Fruit fly (Drosophila melanogaster) whole organism, embryonic: ENCODE measurements around the gene CG5050.

Experiments used
- B-H1 ChIP-seq: fragments of 200-800 bp; sonication (Bioruptor generic); IDR thresholded peaks from 3 replicates; pipeline ENCODE4 v1.3.6; 2022; ENCODE audit warnings: missing biosample characterization, missing genetic modification characterization
- CG11085 ChIP-seq: fragments of 200-800 bp; sonication (Bioruptor generic); IDR thresholded peaks from 2 replicates; pipeline ENCODE4 v1.3.6; 2022; ENCODE audit warnings: missing biosample characterization, missing genetic modification characterization
- CG11247 ChIP-seq: fragments of 200-800 bp; sonication (Bioruptor generic); IDR thresholded peaks from 2 replicates; pipeline ENCODE4 v1.3.6; 2022; ENCODE audit warnings: missing biosample characterization, missing genetic modification characterization
- CG11398 ChIP-seq: fragments of 200-800 bp; sonication (Bioruptor generic); optimal IDR thresholded peaks from 2 replicates; lab custom pipeline; 2016; ENCODE audit warnings: missing biosample characterization, missing genetic modification characterization
- CG11560 ChIP-seq: fragments of 200-800 bp; sonication (Bioruptor generic); IDR thresholded peaks from 3 replicates; pipeline ENCODE4 v1.3.6; 2022; ENCODE audit warnings: missing biosample characterization, missing genetic modification characterization
- CG11695 ChIP-seq: fragments of 200-800 bp; sonication (Bioruptor generic); IDR thresholded peaks from 3 replicates; pipeline ENCODE4 v1.3.6; 2022; ENCODE audit warnings: missing biosample characterization, missing genetic modification characterization
- CG12104 ChIP-seq: fragments of 200-800 bp; sonication (Bioruptor generic); optimal IDR thresholded peaks from 3 replicates; lab custom pipeline; 2016; ENCODE audit warnings: missing biosample characterization, missing genetic modification characterization
- CG12236 ChIP-seq: fragments of 200-800 bp; sonication (Bioruptor generic); optimal IDR thresholded peaks from 2 replicates; lab custom pipeline; 2016; ENCODE audit warnings: missing biosample characterization, missing genetic modification characterization
- CG1647 ChIP-seq: fragments of 200-800 bp; sonication (Bioruptor generic); optimal IDR thresholded peaks from 3 replicates; lab custom pipeline; 2016; ENCODE audit warnings: missing biosample characterization, missing genetic modification characterization
- CG17568 ChIP-seq: fragments of 200-800 bp; sonication (Bioruptor generic); optimal IDR thresholded peaks from 2 replicates; lab custom pipeline; 2018; ENCODE audit warnings: missing biosample characterization, mild to moderate bottlenecking, missing genetic modification characterization, moderate library complexity
- CG2129 ChIP-seq: fragments of 200-800 bp; sonication (Bioruptor generic); IDR thresholded peaks from 2 replicates; pipeline ENCODE4 v1.3.6; 2022; ENCODE audit warnings: missing biosample characterization, missing genetic modification characterization; ENCODE audit not compliant: partially characterized antibody
- CG3065 ChIP-seq: fragments of 200-800 bp; sonication (Bioruptor generic); optimal IDR thresholded peaks from 2 replicates; lab custom pipeline; 2016; ENCODE audit warnings: missing biosample characterization, missing genetic modification characterization
- CG31224 ChIP-seq: fragments of 200-800 bp; sonication (Bioruptor generic); IDR thresholded peaks from 2 replicates; pipeline ENCODE4 v1.3.6; 2022; ENCODE audit warnings: missing biosample characterization, missing genetic modification characterization
- CG32532 ChIP-seq: fragments of 200-800 bp; sonication (Bioruptor generic); IDR thresholded peaks from 2 replicates; pipeline ENCODE4 v1.3.6; 2022; ENCODE audit warnings: missing biosample characterization, missing genetic modification characterization
- CG34224 ChIP-seq: fragments of 200-800 bp; sonication (Bioruptor generic); IDR thresholded peaks from 3 replicates; pipeline ENCODE4 v1.3.6; 2022; ENCODE audit warnings: missing biosample characterization, missing genetic modification characterization; ENCODE audit not compliant: partially characterized antibody
- CG34422 ChIP-seq: fragments of 200-800 bp; sonication (Bioruptor generic); IDR thresholded peaks from 3 replicates; pipeline ENCODE4 v1.3.6; 2022; ENCODE audit warnings: missing biosample characterization, missing genetic modification characterization
- CG5245 ChIP-seq: fragments of 200-800 bp; sonication (Bioruptor generic); optimal IDR thresholded peaks from 3 replicates; lab custom pipeline; 2016; ENCODE audit warnings: missing biosample characterization, missing genetic modification characterization
- CG7786 ChIP-seq: fragments of 200-800 bp; sonication (Bioruptor generic); optimal IDR thresholded peaks from 2 replicates; lab custom pipeline; 2016; ENCODE audit warnings: missing biosample characterization, missing genetic modification characterization
- CG8478 ChIP-seq: fragments of >200 bp; optimal IDR thresholded peaks from 2 replicates; lab custom pipeline; 2018
- Dad ChIP-seq: fragments of 200-800 bp; sonication (Bioruptor generic); optimal IDR thresholded peaks from 3 replicates; lab custom pipeline; 2016; ENCODE audit warnings: missing biosample characterization, missing genetic modification characterization
- Fer1 ChIP-seq: fragments of 200-800 bp; sonication (Bioruptor generic); optimal IDR thresholded peaks from 2 replicates; lab custom pipeline; 2017; ENCODE audit warnings: missing biosample characterization, mild to moderate bottlenecking, missing genetic modification characterization
- H2.0 ChIP-seq: fragments of 200-800 bp; sonication (Bioruptor generic); IDR thresholded peaks from 2 replicates; pipeline ENCODE4 v1.3.6; 2022; ENCODE audit warnings: missing biosample characterization, missing genetic modification characterization
- HLHmδ ChIP-seq: fragments of 200-800 bp; sonication (Bioruptor generic); optimal IDR thresholded peaks from 2 replicates; lab custom pipeline; 2018; ENCODE audit warnings: missing biosample characterization, mild to moderate bottlenecking, missing genetic modification characterization, moderate library complexity
- Hmx ChIP-seq: fragments of 200-800 bp; sonication (Bioruptor generic); optimal IDR thresholded peaks from 2 replicates; lab custom pipeline; 2016; ENCODE audit warnings: missing biosample characterization, missing genetic modification characterization
- MBD-R2 ChIP-seq: fragments of 200-800 bp; sonication (Bioruptor generic); IDR thresholded peaks from 2 replicates; pipeline ENCODE4 v1.3.6; 2022; ENCODE audit warnings: missing biosample characterization, missing genetic modification characterization
- Optix ChIP-seq: fragments of 200-800 bp; sonication (Bioruptor generic); IDR thresholded peaks from 3 replicates; pipeline ENCODE4 v1.3.6; 2022; ENCODE audit warnings: missing biosample characterization, missing genetic modification characterization
- Vsx1 ChIP-seq: fragments of 200-800 bp; sonication (Bioruptor generic); optimal IDR thresholded peaks from 2 replicates; lab custom pipeline; 2017; ENCODE audit warnings: missing biosample characterization, mild to moderate bottlenecking, missing genetic modification characterization, missing genetic modification reagents
- ac ChIP-seq: fragments of 200-800 bp; sonication (Bioruptor generic); optimal IDR thresholded peaks from 3 replicates; lab custom pipeline; 2017; ENCODE audit warnings: missing biosample characterization, mild to moderate bottlenecking, missing genetic modification characterization
- chn ChIP-seq: fragments of 200-800 bp; sonication (Bioruptor generic); optimal IDR thresholded peaks from 2 replicates; lab custom pipeline; 2016; ENCODE audit warnings: missing biosample characterization, missing genetic modification characterization
- disco-r ChIP-seq: fragments of 200-800 bp; sonication (Bioruptor generic); optimal IDR thresholded peaks from 2 replicates; lab custom pipeline; 2016; ENCODE audit warnings: missing biosample characterization, missing genetic modification characterization
- dmrt99B ChIP-seq: fragments of 200-800 bp; sonication (Bioruptor generic); optimal IDR thresholded peaks from 2 replicates; lab custom pipeline; 2018; ENCODE audit warnings: missing biosample characterization, mild to moderate bottlenecking, missing genetic modification characterization, moderate library complexity
- dysf ChIP-seq: fragments of 200-800 bp; sonication (Bioruptor generic); IDR thresholded peaks from 3 replicates; pipeline ENCODE4 v1.3.6; 2022; ENCODE audit warnings: missing biosample characterization, missing genetic modification characterization
- fd3F ChIP-seq: fragments of 200-800 bp; sonication (Bioruptor generic); optimal IDR thresholded peaks from 2 replicates; lab custom pipeline; 2018; ENCODE audit warnings: missing biosample characterization, mild to moderate bottlenecking, missing genetic modification characterization, moderate library complexity
- gcm ChIP-seq: fragments of 200-800 bp; sonication (Bioruptor generic); optimal IDR thresholded peaks from 2 replicates; lab custom pipeline; 2019; ENCODE audit warnings: missing biosample characterization, mild to moderate bottlenecking, missing genetic modification characterization, moderate library complexity
- gsb-n ChIP-seq: fragments of 200-800 bp; sonication (Bioruptor generic); optimal IDR thresholded peaks from 3 replicates; lab custom pipeline; 2018; ENCODE audit warnings: missing biosample characterization, mild to moderate bottlenecking, missing genetic modification characterization
- kah ChIP-seq: fragments of 200-800 bp; sonication (Bioruptor generic); optimal IDR thresholded peaks from 2 replicates; lab custom pipeline; 2018; ENCODE audit warnings: missing biosample characterization, mild to moderate bottlenecking, missing genetic modification characterization
- mirr ChIP-seq: fragments of 200-800 bp; sonication (Bioruptor generic); optimal IDR thresholded peaks from 3 replicates; lab custom pipeline; 2018; ENCODE audit warnings: missing biosample characterization, mild to moderate bottlenecking, missing genetic modification characterization
- nom ChIP-seq: fragments of 200-800 bp; sonication (Bioruptor generic); optimal IDR thresholded peaks from 2 replicates; lab custom pipeline; 2017; ENCODE audit warnings: missing biosample characterization, missing genetic modification characterization, mild to moderate bottlenecking, moderate library complexity, missing genetic modification reagents
- odd ChIP-seq: fragments of 200-800 bp; sonication (Bioruptor generic); optimal IDR thresholded peaks from 2 replicates; lab custom pipeline; 2017; ENCODE audit warnings: missing biosample characterization, mild to moderate bottlenecking, missing genetic modification characterization
- phol ChIP-seq: fragments of 200-800 bp; sonication (Bioruptor generic); optimal IDR thresholded peaks from 3 replicates; lab custom pipeline; 2018; ENCODE audit warnings: missing biosample characterization, mild to moderate bottlenecking, missing genetic modification characterization, moderate library complexity
- pros ChIP-seq: fragments of 200-800 bp; sonication (Bioruptor generic); optimal IDR thresholded peaks from 3 replicates; lab custom pipeline; 2019; ENCODE audit warnings: missing biosample characterization, mild to moderate bottlenecking, missing genetic modification characterization, moderate library complexity
- repo ChIP-seq: fragments of 200-800 bp; sonication (Bioruptor generic); optimal IDR thresholded peaks from 2 replicates; lab custom pipeline; 2016; ENCODE audit warnings: missing biosample characterization, missing genetic modification characterization
- sima ChIP-seq: fragments of 200-800 bp; sonication (Bioruptor generic); optimal IDR thresholded peaks from 2 replicates; lab custom pipeline; 2016; ENCODE audit warnings: missing biosample characterization, missing genetic modification characterization
- sisA ChIP-seq: fragments of 200-800 bp; sonication (Bioruptor generic); IDR thresholded peaks from 2 replicates; pipeline ENCODE4 v1.3.6; 2022; ENCODE audit warnings: missing biosample characterization, missing genetic modification characterization
- slp2 ChIP-seq: fragments of 200-800 bp; sonication (Bioruptor generic); optimal IDR thresholded peaks from 2 replicates; lab custom pipeline; 2016; ENCODE audit warnings: missing biosample characterization, missing genetic modification characterization
- sqz ChIP-seq: fragments of 200-800 bp; sonication (Bioruptor generic); optimal IDR thresholded peaks from 3 replicates; lab custom pipeline; 2018; ENCODE audit warnings: missing biosample characterization, mild to moderate bottlenecking, missing genetic modification characterization
- tio ChIP-seq: fragments of 200-800 bp; sonication (Bioruptor generic); optimal IDR thresholded peaks from 2 replicates; lab custom pipeline; 2017; ENCODE audit warnings: missing biosample characterization, missing genetic modification characterization, inconsistent platforms
- ttk ChIP-seq: fragments of 200-800 bp; sonication (Bioruptor generic); IDR thresholded peaks from 2 replicates; pipeline ENCODE4 v2.1.2; 2022; ENCODE audit warnings: missing biosample characterization, missing genetic modification characterization
- yki ChIP-seq: fragments of >200 bp; optimal IDR thresholded peaks from 3 replicates; lab custom pipeline; 2018
- zf30C ChIP-seq: fragments of 200-800 bp; sonication (Bioruptor generic); optimal IDR thresholded peaks from 3 replicates; lab custom pipeline; 2018; ENCODE audit warnings: missing biosample characterization, mild to moderate bottlenecking, missing genetic modification characterization

The CG5050 gene

DNA sequence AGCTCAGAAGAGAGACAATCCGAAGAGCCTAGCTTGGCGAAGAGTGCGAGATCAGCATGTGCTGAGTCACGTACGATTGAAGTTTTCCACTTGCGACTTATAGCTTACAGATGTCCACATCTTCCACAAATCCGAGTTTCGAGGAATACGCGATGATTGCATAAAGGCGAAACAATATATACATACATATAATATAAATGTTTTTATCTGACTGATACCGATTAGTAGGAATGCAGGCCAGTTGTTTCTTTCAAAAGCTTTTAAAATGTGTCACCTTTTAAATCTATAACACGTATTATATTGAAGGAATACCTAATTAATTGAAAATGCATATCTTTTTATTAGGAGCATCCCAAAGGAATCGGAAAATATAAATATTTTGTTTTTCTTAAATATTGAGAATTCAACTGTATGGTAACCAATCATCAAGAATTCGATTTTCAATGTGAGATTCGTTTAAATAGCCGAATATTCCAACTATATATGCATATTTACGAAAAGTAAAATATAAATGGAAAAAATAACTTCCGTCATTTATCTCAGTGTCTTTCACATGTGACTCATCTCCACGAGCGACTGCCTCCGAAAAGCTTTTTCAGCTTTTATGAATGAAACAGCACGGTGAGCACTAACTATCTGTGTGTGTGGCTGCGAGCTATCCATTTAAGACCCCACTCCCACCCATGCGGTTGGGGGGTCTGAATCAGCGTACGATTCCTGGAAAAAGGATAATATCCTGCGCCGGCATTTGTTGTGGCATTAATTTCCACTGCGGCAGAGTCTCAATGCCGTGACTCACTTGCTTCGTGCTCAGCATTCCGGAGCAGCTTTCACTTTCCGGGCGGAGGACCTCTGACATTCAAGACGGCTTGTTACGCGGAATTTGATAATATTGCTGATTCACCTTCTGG, 2.0 kb upstream of the CG5050 start (continued):
- TF ChIP-seq gsb-n (tag; lab: Kevin White, UChicago) (no peak), dysf (GFP tag; lab: Robert Waterston, UW) (peak; percentile 69; the same call in 2 of the 3 replicates), odd (GFP tag; lab: Kevin White, UChicago) (peak; percentile 38), ac (no peak), tio (GFP tag; lab: Kevin White, UChicago) (peak; percentile 1), zf30C (GFP tag; lab: Kevin White, UChicago) (peak; percentile 69), HLHmδ (GFP tag; lab: Kevin White, UChicago) (no peak), CG12104 (GFP tag; lab: Kevin White, UChicago) (peak; percentile 40), CG31224 (GFP tag; lab: Robert Waterston, UW) (no peak), CG32532 (GFP tag; lab: Robert Waterston, UW) (no peak; the same call in 1 of the 2 replicates), sima (GFP tag; lab: Kevin White, UChicago) (no peak), CG11695 (peak; percentile 72; the same call in 2 of the 3 replicates), CG11560 (tag; lab: Robert Waterston, UW) (no peak), yki (lab: Kevin White, UChicago) (no peak), CG3065 (GFP tag; lab: Kevin White, UChicago) (no peak), CG1647 (GFP tag; lab: Kevin White, UChicago) (no peak), H2.0 (0 out of 2 replicates have a peak, but pooled peaks have one; percentile 4), Vsx1 (GFP tag; lab: Kevin White, UChicago) (peak; percentile 33), CG11247 (GFP tag; lab: Robert Waterston, UW) (no peak; the same call in 1 of the 2 replicates), sqz (GFP tag; lab: Kevin White, UChicago) (no peak), CG8478 (lab: Kevin White, UChicago) (no peak), disco-r (GFP tag; lab: Kevin White, UChicago) (no peak), gcm (GFP tag; lab: Kevin White, UChicago) (no peak), nom (peak; percentile 33), mirr (no peak), Optix (no peak), CG7786 (GFP tag; lab: Kevin White, UChicago) (peak; percentile 1), dmrt99B (tag; lab: Kevin White, UChicago) (peak; percentile 73), CG17568 (GFP tag; lab: Kevin White, UChicago) (peak; percentile 22), sisA (GFP tag; lab: Robert Waterston, UW) (no peak), ttk (no peak), kah (GFP tag; lab: Kevin White, UChicago) (no peak), CG2129 (GFP tag; lab: Robert Waterston, UW) (no peak), chn (GFP tag; lab: Kevin White, UChicago) (no peak), pros (GFP tag; lab: Kevin White, UChicago) (no peak), fd3F (GFP tag; lab: Kevin White, UChicago) (peak; percentile 61), phol (tag; lab: Kevin White, UChicago) (no peak), CG34422 (GFP tag; lab: Robert Waterston, UW) (0 out of 3 replicates have a peak, but pooled peaks have one; percentile 38), Hmx (GFP tag; lab: Kevin White, UChicago) (peak; percentile 50), CG12236 (GFP tag; lab: Kevin White, UChicago) (no peak), Fer1 (GFP tag; lab: Kevin White, UChicago) (peak; percentile 58), CG5245 (GFP tag; lab: Kevin White, UChicago) (no peak), Dad (GFP tag; lab: Kevin White, UChicago) (no peak), CG11085 (no peak), MBD-R2 (GFP tag; lab: Robert Waterston, UW) (no peak; the same call in 1 of the 2 replicates), slp2 (peak; percentile 5), CG34224 (GFP tag; lab: Robert Waterston, UW) (no peak; the same call in 2 of the 3 replicates), B-H1 (GFP tag; lab: Robert Waterston, UW) (no peak; the same call in 2 of the 3 replicates), CG11398 (GFP tag; lab: Kevin White, UChicago) (no peak), repo (no peak)
